Worm (Caenorhabditis elegans) whole organism, midembryonic: Measurements from ENCODE around the gene R03D7.15.

ENCODE experiments used
- T22C8.4 ChIP-seq: fragments of 200-800 bp; sonication (Bioruptor generic); IDR thresholded peaks from 2 replicates; pipeline ENCODE4 v1.3.6; 2022; ENCODE audit warnings: missing genetic modification characterization, missing compliant biosample characterization
- cog-1 ChIP-seq: sonication (generic microtip); optimal IDR thresholded peaks from 2 replicates; lab custom pipeline; 2016; ENCODE audit warnings: missing genetic modification characterization, missing compliant biosample characterization
- flt-1 ChIP-seq: fragments of 200-800 bp; sonication (Bioruptor generic); IDR thresholded peaks from 2 replicates; pipeline ENCODE4 v1.3.6; 2022; ENCODE audit warnings: missing genetic modification characterization, missing compliant biosample characterization
- klf-2 ChIP-seq: fragments of 200-800 bp; sonication (Bioruptor generic); conservative IDR thresholded peaks from 2 replicates; pipeline ENCODE4 v1.3.6; 2022; ENCODE audit warnings: missing genetic modification reagents, missing genetic modification characterization, missing compliant biosample characterization
- med-1 ChIP-seq: sonication (generic microtip); optimal IDR thresholded peaks from 2 replicates; lab custom pipeline; 2017; ENCODE audit warnings: missing genetic modification characterization, mild to moderate bottlenecking, missing compliant biosample characterization, antibody characterized with exemption, missing genetic modification reagents; ENCODE audit not compliant: insufficient read depth
- ref-1 ChIP-seq: fragments of 200-800 bp; sonication (Bioruptor generic); conservative IDR thresholded peaks from 2 replicates; pipeline ENCODE4 v1.3.6; 2022; ENCODE audit warnings: missing genetic modification reagents, missing genetic modification characterization, missing compliant biosample characterization
- tab-1 ChIP-seq: fragments of 200-800 bp; sonication (Bioruptor generic); IDR thresholded peaks from 2 replicates; pipeline ENCODE4 v1.3.6; 2022; ENCODE audit warnings: missing genetic modification characterization, missing compliant biosample characterization
- ztf-23 ChIP-seq: fragments of 200-800 bp; sonication (Bioruptor generic); IDR thresholded peaks from 2 replicates; pipeline ENCODE4 v1.3.6; 2022; ENCODE audit warnings: missing genetic modification reagents, missing genetic modification characterization, missing compliant biosample characterization
- ztf-29 ChIP-seq: fragments of 200-800 bp; sonication (Bioruptor generic); IDR thresholded peaks from 2 replicates; pipeline ENCODE4 v1.3.6; 2022; ENCODE audit warnings: missing genetic modification reagents, missing genetic modification characterization, missing compliant biosample characterization

R03D7.15 gene

DNA sequence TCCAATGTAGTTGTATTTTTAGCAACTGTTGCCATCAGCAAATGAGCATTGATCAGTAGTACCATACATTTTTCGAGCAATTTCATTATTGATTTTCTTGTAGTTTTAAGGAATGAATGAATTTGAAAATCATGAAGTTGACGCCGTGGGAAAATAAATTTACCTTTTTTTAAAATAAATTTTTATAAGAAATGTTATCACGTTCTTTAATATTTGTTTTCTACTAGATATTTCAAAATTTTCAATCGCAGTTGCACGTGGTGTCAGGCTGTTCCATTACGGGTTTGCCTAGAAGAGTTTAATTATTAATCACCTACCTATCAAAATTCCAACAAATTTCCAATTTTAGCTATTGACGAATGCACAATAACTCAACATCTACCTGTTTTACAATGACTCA is 14.8 kb downstream of the R03D7.15 start, which contains the start of gene R03D7.8:
Gene R03D7.8 (minus strand): TSS at position 101 of the 400 bp plus-strand sequence.
- TF ChIP-seq ztf-23 (GFP tag; lab: Robert Waterston, UW) (no peak), flt-1 (GFP tag; lab: Robert Waterston, UW) (no peak), klf-2 (no peak), ref-1 (no peak), ztf-29 (GFP tag; lab: Robert Waterston, UW) (no peak), tab-1 (GFP tag; lab: Robert Waterston, UW) (no peak), med-1 (no peak), cog-1 (no peak), T22C8.4 (GFP tag; lab: Robert Waterston, UW) (no peak)

DNA sequence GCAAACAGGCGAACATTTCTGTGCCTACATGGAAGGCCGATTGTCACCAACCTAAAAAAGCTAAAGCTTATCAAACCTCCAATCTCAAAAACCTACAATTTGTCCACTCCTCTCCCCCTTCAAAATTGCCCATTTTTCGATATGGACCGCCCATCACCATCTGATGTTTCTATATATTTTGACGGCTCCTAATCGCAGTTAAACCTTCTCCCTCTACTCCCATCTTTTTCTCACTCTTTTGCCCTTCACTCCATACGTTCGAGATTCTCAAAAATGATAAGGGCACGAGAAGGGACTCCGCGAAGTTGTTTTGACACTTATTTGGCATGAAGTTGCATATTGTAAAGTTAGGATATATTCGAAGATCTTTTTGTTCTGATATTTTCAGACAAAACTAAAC is 17.1 kb downstream of the R03D7.15 start:
- no peak for TF ChIP-seq ref-1
- no peak for TF ChIP-seq klf-2
- no peak for TF ChIP-seq ztf-29 (GFP tag; lab: Robert Waterston, UW)
- no peak for TF ChIP-seq med-1
- no peak for TF ChIP-seq tab-1 (GFP tag; lab: Robert Waterston, UW)
- no peak for TF ChIP-seq ztf-23 (GFP tag; lab: Robert Waterston, UW)
- TF ChIP-seq T22C8.4 (GFP tag; lab: Robert Waterston, UW) = no peak
- no peak for TF ChIP-seq cog-1
- TF ChIP-seq flt-1 (GFP tag; lab: Robert Waterston, UW) = no peak

DNA sequence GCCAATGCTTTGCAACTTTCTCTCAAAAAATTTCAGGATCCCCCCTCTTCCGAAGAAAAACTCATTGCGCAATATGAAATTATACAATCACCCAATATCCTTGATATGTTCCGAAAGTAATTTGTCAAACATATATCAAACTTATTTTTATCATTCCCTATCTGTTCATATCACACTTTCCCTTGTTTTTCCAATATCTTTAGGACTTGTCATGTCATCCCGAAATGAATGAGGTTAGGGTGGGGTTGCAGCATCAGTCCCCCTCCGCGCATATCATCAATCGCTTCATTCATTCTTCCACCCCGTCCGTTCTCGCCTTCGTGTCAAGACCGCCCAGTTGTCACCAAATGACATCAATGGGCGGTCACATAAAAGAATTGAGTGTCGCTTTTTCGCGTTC is 17.7 kb downstream of the R03D7.15 start:
- TF ChIP-seq tab-1 (GFP tag; lab: Robert Waterston, UW) = no peak
- TF ChIP-seq ztf-29 (GFP tag; lab: Robert Waterston, UW) = no peak
- no peak for TF ChIP-seq flt-1 (GFP tag; lab: Robert Waterston, UW)
- no peak for TF ChIP-seq ref-1
- no peak for TF ChIP-seq ztf-23 (GFP tag; lab: Robert Waterston, UW)
- no peak for TF ChIP-seq T22C8.4 (GFP tag; lab: Robert Waterston, UW)
- TF ChIP-seq klf-2 = no peak
- TF ChIP-seq cog-1 = no peak
- no peak for TF ChIP-seq med-1

DNA sequence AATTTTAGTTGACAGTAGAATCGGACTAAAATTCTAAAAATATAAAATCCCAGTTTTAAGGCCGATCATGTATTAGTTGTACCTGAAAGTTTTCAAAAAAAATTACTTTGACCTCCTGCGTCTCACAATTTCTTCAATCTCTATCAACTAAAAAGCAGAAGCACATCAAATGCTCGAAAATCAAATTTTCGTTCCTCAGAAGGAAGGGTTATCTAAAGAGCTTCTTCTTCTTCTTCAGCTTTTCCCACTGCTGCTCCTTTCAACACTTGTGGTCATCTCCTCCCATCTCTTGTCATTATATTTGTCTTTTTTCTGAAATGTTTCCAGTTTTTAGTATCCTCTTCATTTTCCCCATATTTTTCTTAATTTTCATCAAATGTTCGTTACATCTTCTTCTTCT is 22.7 kb downstream of the R03D7.15 start:
- no peak for TF ChIP-seq tab-1 (GFP tag; lab: Robert Waterston, UW)
- no peak for TF ChIP-seq klf-2

DNA sequence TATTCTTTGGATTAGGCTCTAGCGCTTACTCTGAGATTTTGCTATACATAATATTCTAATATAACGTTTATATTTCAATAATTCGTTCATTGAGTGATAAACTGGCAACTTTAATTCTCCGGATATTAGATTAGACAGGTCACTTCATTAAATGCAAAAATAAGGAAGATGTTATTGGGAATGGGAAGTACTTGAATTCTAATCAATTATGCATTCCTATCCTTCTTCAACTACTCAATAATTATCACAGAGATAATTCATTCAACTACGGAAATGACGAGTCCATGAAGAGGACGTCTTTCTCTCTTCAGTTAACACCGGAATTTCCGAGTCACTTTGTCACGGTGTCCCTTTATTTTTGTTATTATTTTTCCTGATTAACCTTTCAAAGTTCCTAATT is 28.6 kb downstream of the R03D7.15 start:
- no peak for TF ChIP-seq klf-2
- TF ChIP-seq ztf-29 (GFP tag; lab: Robert Waterston, UW) = no peak
- TF ChIP-seq cog-1 = no peak
- no peak for TF ChIP-seq flt-1 (GFP tag; lab: Robert Waterston, UW)
- TF ChIP-seq tab-1 (GFP tag; lab: Robert Waterston, UW) = no peak
- TF ChIP-seq ref-1 = no peak
- TF ChIP-seq ztf-23 (GFP tag; lab: Robert Waterston, UW) = no peak
- no peak for TF ChIP-seq T22C8.4 (GFP tag; lab: Robert Waterston, UW)

DNA sequence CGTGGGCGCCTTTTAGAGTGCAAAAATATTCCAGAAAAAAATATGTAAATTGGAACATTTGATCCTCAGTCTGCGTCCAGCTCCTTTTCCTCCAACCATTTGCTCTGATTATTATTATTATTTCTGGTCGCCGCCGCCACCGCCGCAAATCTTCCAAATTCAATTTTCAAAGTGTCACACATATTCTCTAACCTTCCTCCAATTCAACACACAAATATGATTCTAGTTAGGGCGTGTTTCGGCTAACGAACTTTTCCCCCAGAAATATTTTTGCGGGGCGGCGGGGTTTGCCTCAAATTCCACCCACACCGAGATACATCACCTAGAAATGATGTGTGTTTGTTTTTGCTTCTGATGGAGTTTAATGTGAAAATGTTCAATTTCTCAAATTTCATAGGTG is 29.7 kb downstream of the R03D7.15 start:
- TF ChIP-seq ztf-29 (GFP tag; lab: Robert Waterston, UW) (no peak), med-1 (no peak), ref-1 (no peak), klf-2 (no peak), tab-1 (GFP tag; lab: Robert Waterston, UW) (no peak), flt-1 (GFP tag; lab: Robert Waterston, UW) (no peak), T22C8.4 (GFP tag; lab: Robert Waterston, UW) (no peak), cog-1 (no peak), ztf-23 (GFP tag; lab: Robert Waterston, UW) (no peak)

DNA sequence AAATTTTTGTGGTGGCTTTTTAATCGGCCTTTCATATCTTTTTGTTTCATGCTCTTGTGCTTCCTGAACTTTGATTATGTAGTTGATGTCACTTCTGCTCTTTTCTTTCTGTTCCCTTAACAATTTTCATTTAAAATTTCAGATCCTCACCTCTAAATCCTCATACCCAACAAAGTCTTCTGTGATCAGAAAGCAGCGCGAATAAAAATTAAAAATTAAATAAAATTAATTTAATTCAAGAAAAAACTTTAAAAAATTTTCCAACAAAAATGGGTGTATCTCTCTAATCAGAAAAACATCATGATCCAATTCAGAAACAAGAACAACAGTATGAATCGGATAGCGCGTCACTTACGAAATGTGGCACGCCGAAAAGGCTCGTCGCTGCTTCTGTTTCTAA is 33.2 kb downstream of the R03D7.15 start, which contains the start of gene ptp-3:
Gene ptp-3 (plus strand): TSS at position 301 of the 400 bp plus-strand sequence.
- TF ChIP-seq flt-1 (GFP tag; lab: Robert Waterston, UW) = no peak
- TF ChIP-seq ztf-23 (GFP tag; lab: Robert Waterston, UW) = no peak
- no peak for TF ChIP-seq T22C8.4 (GFP tag; lab: Robert Waterston, UW)
- TF ChIP-seq cog-1 = no peak
- no peak for TF ChIP-seq klf-2
- no peak for TF ChIP-seq med-1
- no peak for TF ChIP-seq ref-1
- no peak for TF ChIP-seq tab-1 (GFP tag; lab: Robert Waterston, UW)
- no peak for TF ChIP-seq ztf-29 (GFP tag; lab: Robert Waterston, UW)

DNA sequence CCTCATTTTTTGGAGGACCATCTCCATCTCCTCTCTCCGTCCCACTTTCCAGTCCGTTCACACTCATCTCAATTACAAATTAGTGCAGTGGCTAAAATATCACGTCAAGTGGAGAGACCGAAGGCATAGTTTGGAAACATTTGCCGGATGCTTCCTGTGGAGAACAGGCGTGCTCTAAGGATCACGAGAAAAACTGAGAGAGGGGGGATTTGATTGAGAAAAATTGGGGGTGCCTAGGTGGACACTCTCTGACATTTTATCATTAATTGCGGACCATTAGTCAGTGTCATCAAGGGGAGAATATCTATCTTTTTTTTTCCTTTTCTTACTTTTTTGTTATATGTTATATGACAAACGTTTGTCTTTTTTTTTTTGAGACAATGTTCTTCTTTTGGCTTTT is 40.0 kb downstream of the R03D7.15 start:
- TF ChIP-seq cog-1 = no peak
- no peak for TF ChIP-seq ztf-29 (GFP tag; lab: Robert Waterston, UW)
- TF ChIP-seq flt-1 (GFP tag; lab: Robert Waterston, UW) = no peak
- no peak for TF ChIP-seq T22C8.4 (GFP tag; lab: Robert Waterston, UW)
- TF ChIP-seq ref-1 = no peak
- TF ChIP-seq ztf-23 (GFP tag; lab: Robert Waterston, UW) = no peak
- no peak for TF ChIP-seq tab-1 (GFP tag; lab: Robert Waterston, UW)

DNA sequence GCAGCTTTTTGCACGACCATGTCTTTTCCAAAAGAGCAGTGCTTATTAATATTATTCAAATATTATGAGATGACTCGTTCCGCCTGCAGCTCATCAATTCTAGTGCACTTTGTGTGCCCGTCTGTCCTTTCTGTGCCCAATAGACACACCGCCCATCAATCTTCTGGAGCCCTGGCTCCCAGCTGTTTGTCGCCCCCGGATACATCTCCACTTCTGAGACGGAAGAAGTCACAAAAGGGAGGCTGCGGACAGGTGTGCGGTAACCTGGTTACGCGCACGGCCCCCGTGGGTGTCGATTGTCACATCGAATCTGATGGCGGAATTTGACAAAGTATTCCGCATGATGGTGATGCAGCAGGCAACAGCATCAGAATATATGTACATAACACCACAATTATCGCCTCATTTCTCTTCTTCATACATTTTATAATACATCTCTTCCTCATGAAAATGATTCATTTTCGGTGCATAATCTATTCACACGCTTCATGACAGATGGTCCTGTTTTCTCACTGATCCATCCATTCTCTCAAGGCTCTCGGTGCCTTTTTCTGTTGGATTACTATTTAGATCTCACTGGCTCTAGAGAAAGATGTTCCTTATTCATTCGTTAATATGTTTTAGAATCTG is 44.6 kb downstream of the R03D7.15 start:
- TF ChIP-seq ztf-29 (GFP tag; lab: Robert Waterston, UW) (no peak), klf-2 (no peak), tab-1 (GFP tag; lab: Robert Waterston, UW) (no peak), med-1 (no peak), ref-1 (no peak), flt-1 (GFP tag; lab: Robert Waterston, UW) (no peak), ztf-23 (GFP tag; lab: Robert Waterston, UW) (no peak), T22C8.4 (GFP tag; lab: Robert Waterston, UW) (no peak), cog-1 (no peak)

DNA sequence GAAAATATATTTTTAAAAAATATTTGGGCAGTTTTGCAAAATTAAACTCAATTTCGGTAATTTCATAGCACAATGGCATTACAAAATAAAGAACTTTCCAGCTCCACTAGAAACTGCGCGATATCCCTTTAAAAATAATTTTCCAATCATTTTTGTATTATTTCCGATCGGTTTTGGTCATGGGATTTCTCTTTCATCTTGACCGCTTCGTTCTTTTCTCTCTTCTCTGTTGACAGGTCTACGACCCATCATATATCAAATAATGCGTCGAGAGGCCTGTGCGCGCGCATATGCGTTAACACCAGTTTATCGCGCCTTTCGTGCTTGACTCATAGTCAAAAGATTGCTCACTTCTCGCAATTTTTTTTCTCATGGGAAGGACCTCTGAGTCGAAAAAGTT is 46.6 kb downstream of the R03D7.15 start:
- TF ChIP-seq klf-2 (no peak), tab-1 (GFP tag; lab: Robert Waterston, UW) (no peak), ref-1 (no peak), ztf-29 (GFP tag; lab: Robert Waterston, UW) (no peak), med-1 (no peak), ztf-23 (GFP tag; lab: Robert Waterston, UW) (no peak), cog-1 (no peak), flt-1 (GFP tag; lab: Robert Waterston, UW) (no peak), T22C8.4 (GFP tag; lab: Robert Waterston, UW) (no peak)
